Worm (Caenorhabditis elegans) whole organism, L2 larva: Measurements from ENCODE around the gene npp-16.

ENCODE experiments used
- Y55F3AM.14 ChIP-seq: fragments of 200-800 bp; sonication (Bioruptor generic); optimal IDR thresholded peaks from 2 replicates; lab custom pipeline; 2018; ENCODE audit warnings: mild to moderate bottlenecking, missing genetic modification characterization, missing compliant biosample characterization
- elt-1 ChIP-seq: fragments of 150-350 bp; optimal IDR thresholded peaks from 2 replicates; lab custom pipeline; 2014; ENCODE audit warnings: missing biosample characterization, missing genetic modification characterization

DNA sequence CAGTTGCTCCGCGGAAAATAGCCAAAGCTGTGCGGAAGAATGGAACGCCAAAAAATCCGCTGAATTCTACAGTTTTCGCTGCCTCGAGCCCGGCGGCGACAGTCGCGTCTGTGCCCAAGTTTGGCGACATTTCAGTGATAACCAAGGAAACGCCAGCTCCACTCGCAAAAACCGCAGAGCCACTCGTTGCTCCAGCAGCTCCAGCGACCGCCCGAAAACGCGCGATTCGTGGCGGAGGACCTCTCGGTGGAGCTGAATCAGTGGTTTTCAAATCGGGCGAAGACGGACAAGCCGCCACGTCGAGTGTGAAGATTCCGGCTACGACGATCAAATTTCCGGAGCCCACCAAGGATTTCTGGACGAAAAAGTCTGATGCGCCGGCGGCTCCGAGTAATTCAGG, 532 bp downstream of the npp-16 start:
- TF ChIP-seq elt-1 = no peak
- TF ChIP-seq Y55F3AM.14 (GFP tag; lab: Kevin White, UChicago) = no peak
